Fruit fly (Drosophila melanogaster) whole organism, embryonic: ENCODE results near the gene CG34348.

Source experiments
- Abd-B ChIP-seq: fragments of 200-800 bp; sonication (Bioruptor generic); optimal IDR thresholded peaks from 2 replicates; lab custom pipeline; 2018; ENCODE audit warnings: missing biosample characterization, mild to moderate bottlenecking, missing genetic modification characterization, moderate library complexity
- Asciz ChIP-seq: fragments of 200-800 bp; sonication (Bioruptor generic); optimal IDR thresholded peaks from 2 replicates; lab custom pipeline; 2017; ENCODE audit warnings: missing biosample characterization, mild to moderate bottlenecking, missing genetic modification characterization, missing genetic modification reagents
- CG10267 ChIP-seq: fragments of 200-800 bp; sonication (Bioruptor generic); optimal IDR thresholded peaks from 2 replicates; lab custom pipeline; 2018; ENCODE audit warnings: missing biosample characterization, mild to moderate bottlenecking, missing genetic modification characterization, moderate library complexity
- CG10543 ChIP-seq: fragments of 200-800 bp; sonication (Bioruptor generic); optimal IDR thresholded peaks from 3 replicates; lab custom pipeline; 2017; ENCODE audit warnings: missing biosample characterization, mild to moderate bottlenecking, missing genetic modification characterization, moderate library complexity
- CG12219 ChIP-seq: fragments of 200-800 bp; sonication (Bioruptor generic); optimal IDR thresholded peaks from 3 replicates; lab custom pipeline; 2018; ENCODE audit warnings: missing biosample characterization, mild to moderate bottlenecking, missing genetic modification characterization
- CG12942 ChIP-seq: fragments of 200-800 bp; sonication (Bioruptor generic); optimal IDR thresholded peaks from 3 replicates; lab custom pipeline; 2016; ENCODE audit warnings: missing biosample characterization, missing genetic modification characterization
- CG13775 ChIP-seq: fragments of 200-800 bp; sonication (Bioruptor generic); optimal IDR thresholded peaks from 3 replicates; lab custom pipeline; 2017; ENCODE audit warnings: missing biosample characterization, mild to moderate bottlenecking, missing genetic modification characterization
- CG14441 ChIP-seq: fragments of 200-800 bp; sonication (Bioruptor generic); IDR thresholded peaks from 2 replicates; pipeline ENCODE4 v1.3.6; 2022; ENCODE audit warnings: missing biosample characterization, missing genetic modification characterization
- CG14860 ChIP-seq: fragments of 200-800 bp; sonication (Bioruptor generic); IDR thresholded peaks from 3 replicates; pipeline ENCODE4 v1.3.6; 2022; ENCODE audit warnings: missing biosample characterization, missing genetic modification characterization; ENCODE audit not compliant: partially characterized antibody
- CG15696 ChIP-seq: fragments of 200-800 bp; sonication (Bioruptor generic); optimal IDR thresholded peaks from 2 replicates; lab custom pipeline; 2019; ENCODE audit warnings: missing biosample characterization, mild to moderate bottlenecking, missing genetic modification characterization, moderate library complexity
- CG16813 ChIP-seq: fragments of 200-800 bp; sonication (Bioruptor generic); IDR thresholded peaks from 3 replicates; pipeline ENCODE4 v1.3.6; 2022; ENCODE audit warnings: missing biosample characterization, missing genetic modification characterization; ENCODE audit not compliant: partially characterized antibody
- CG17802 ChIP-seq: fragments of 200-800 bp; sonication (Bioruptor generic); optimal IDR thresholded peaks from 2 replicates; lab custom pipeline; 2018; ENCODE audit warnings: missing biosample characterization, mild to moderate bottlenecking, missing genetic modification characterization, moderate library complexity
- CG1832 ChIP-seq: fragments of 200-800 bp; sonication (Bioruptor generic); optimal IDR thresholded peaks from 2 replicates; lab custom pipeline; 2017; ENCODE audit warnings: missing biosample characterization, mild to moderate bottlenecking, missing genetic modification characterization, inconsistent platforms
- CG18619 ChIP-seq: fragments of 200-800 bp; sonication (Bioruptor generic); optimal IDR thresholded peaks from 3 replicates; lab custom pipeline; 2017; ENCODE audit warnings: missing biosample characterization, mild to moderate bottlenecking, missing genetic modification characterization
- CG2889 ChIP-seq: fragments of 200-800 bp; sonication (Bioruptor generic); IDR thresholded peaks from 3 replicates; pipeline ENCODE4 v1.3.6; 2022; ENCODE audit warnings: missing biosample characterization, missing genetic modification characterization
- CG34376 ChIP-seq: fragments of 200-800 bp; sonication (Bioruptor generic); optimal IDR thresholded peaks from 2 replicates; lab custom pipeline; 2018; ENCODE audit warnings: missing biosample characterization, mild to moderate bottlenecking, missing genetic modification characterization
- CG6791 ChIP-seq: fragments of 200-800 bp; sonication (Bioruptor generic); IDR thresholded peaks from 3 replicates; pipeline ENCODE4 v1.3.6; 2022; ENCODE audit warnings: missing biosample characterization, missing genetic modification characterization; ENCODE audit not compliant: partially characterized antibody
- CG7271 ChIP-seq: fragments of 200-800 bp; sonication (Bioruptor generic); optimal IDR thresholded peaks from 2 replicates; lab custom pipeline; 2018; ENCODE audit warnings: missing biosample characterization, mild to moderate bottlenecking, missing genetic modification characterization, moderate library complexity
- CG7372 ChIP-seq: fragments of 200-800 bp; sonication (Bioruptor generic); IDR thresholded peaks from 2 replicates; pipeline ENCODE4 v1.3.6; 2022; ENCODE audit warnings: missing biosample characterization, missing genetic modification characterization
- CG8290 ChIP-seq, 3 experiments: fragments of 200-800 bp; sonication (Bioruptor generic); optimal IDR thresholded peaks; 2 replicates each; lab custom pipeline; 2016 to 2019; ENCODE audit warnings: missing biosample characterization in 3 of 3, missing genetic modification characterization in 3 of 3, mild to moderate bottlenecking in 2 of 3, moderate library complexity in 1 of 3
- CG8944 ChIP-seq: fragments of 200-800 bp; sonication (Bioruptor generic); optimal IDR thresholded peaks from 3 replicates; lab custom pipeline; 2016; ENCODE audit warnings: missing biosample characterization, missing genetic modification characterization
- CG9727 ChIP-seq: fragments of 200-800 bp; sonication (Bioruptor generic); optimal IDR thresholded peaks from 3 replicates; lab custom pipeline; 2017; ENCODE audit warnings: missing biosample characterization, mild to moderate bottlenecking, missing genetic modification characterization
- CG9817 ChIP-seq: fragments of 200-800 bp; sonication (Bioruptor generic); optimal IDR thresholded peaks from 2 replicates; lab custom pipeline; 2018; ENCODE audit warnings: missing biosample characterization, mild to moderate bottlenecking, missing genetic modification characterization, moderate library complexity
- CTCF ChIP-seq: fragments of 200-800 bp; sonication (Bioruptor generic); optimal IDR thresholded peaks from 2 replicates; lab custom pipeline; 2017; ENCODE audit warnings: missing biosample characterization, mild to moderate bottlenecking, missing genetic modification characterization, moderate library complexity
- Dad ChIP-seq: fragments of 200-800 bp; sonication (Bioruptor generic); optimal IDR thresholded peaks from 3 replicates; lab custom pipeline; 2016; ENCODE audit warnings: missing biosample characterization, missing genetic modification characterization
- Ets97D ChIP-seq: fragments of 200-800 bp; sonication (Bioruptor generic); optimal IDR thresholded peaks from 3 replicates; lab custom pipeline; 2016; ENCODE audit warnings: missing biosample characterization, missing genetic modification characterization
- Fer3 ChIP-seq: fragments of 200-800 bp; sonication (Bioruptor generic); optimal IDR thresholded peaks from 2 replicates; lab custom pipeline; 2018; ENCODE audit warnings: missing biosample characterization, mild to moderate bottlenecking, missing genetic modification characterization, moderate library complexity
- HLHmδ ChIP-seq: fragments of 200-800 bp; sonication (Bioruptor generic); optimal IDR thresholded peaks from 2 replicates; lab custom pipeline; 2018; ENCODE audit warnings: missing biosample characterization, mild to moderate bottlenecking, missing genetic modification characterization, moderate library complexity
- Mes4 ChIP-seq: fragments of 200-800 bp; sonication (Bioruptor generic); optimal IDR thresholded peaks from 2 replicates; lab custom pipeline; 2016; ENCODE audit warnings: missing biosample characterization, missing genetic modification characterization
- Opbp ChIP-seq: fragments of 200-800 bp; sonication (Bioruptor generic); IDR thresholded peaks from 3 replicates; pipeline ENCODE4 v1.3.6; 2022; ENCODE audit warnings: missing biosample characterization, missing genetic modification characterization; ENCODE audit not compliant: partially characterized antibody
- Pdp1 ChIP-seq, 2 experiments: fragments of 200-800 bp; sonication (Bioruptor generic); optimal IDR thresholded peaks; 3 replicates each; lab custom pipeline; 2016; ENCODE audit warnings: missing biosample characterization in 2 of 2, missing genetic modification characterization in 2 of 2, mild to moderate bottlenecking in 1 of 2, moderate library complexity in 1 of 2
- Poxn ChIP-seq: fragments of 200-800 bp; sonication (Bioruptor generic); IDR thresholded peaks from 2 replicates; pipeline ENCODE4 v1.3.6; 2022; ENCODE audit warnings: missing biosample characterization, missing genetic modification characterization
- Rfx ChIP-seq: fragments of 200-800 bp; sonication (Bioruptor generic); IDR thresholded peaks from 2 replicates; pipeline ENCODE4 v1.3.6; 2022; ENCODE audit warnings: missing biosample characterization, missing genetic modification characterization
- Ssrp ChIP-seq: fragments of 200-800 bp; sonication (Bioruptor generic); optimal IDR thresholded peaks from 2 replicates; lab custom pipeline; 2018; ENCODE audit warnings: missing biosample characterization, mild to moderate bottlenecking, missing genetic modification characterization, moderate library complexity
- Stat92E ChIP-seq, 3 experiments: fragments of >200 bp in 2 of 3; fragments of 200-800 bp in 1 of 3; sonication (Bioruptor generic) in 1 of 3; optimal IDR thresholded peaks; 2 replicates each; lab custom pipeline; 2017 to 2019; ENCODE audit warnings: missing biosample characterization in 3 of 3, missing genetic modification characterization in 3 of 3, mild to moderate bottlenecking in 1 of 3, moderate library complexity in 1 of 3
- al ChIP-seq: fragments of 200-800 bp; sonication (Bioruptor generic); IDR thresholded peaks from 2 replicates; pipeline ENCODE4 v1.3.6; 2022; ENCODE audit warnings: missing biosample characterization, missing genetic modification characterization
- crc ChIP-seq: fragments of 200-800 bp; sonication (Bioruptor generic); optimal IDR thresholded peaks from 2 replicates; lab custom pipeline; 2016; ENCODE audit warnings: missing biosample characterization, missing genetic modification characterization
- dan ChIP-seq: fragments of 200-800 bp; sonication (Bioruptor generic); IDR thresholded peaks from 2 replicates; pipeline ENCODE4 v1.3.6; 2022; ENCODE audit warnings: missing biosample characterization, missing genetic modification characterization
- disco-r ChIP-seq: fragments of 200-800 bp; sonication (Bioruptor generic); optimal IDR thresholded peaks from 2 replicates; lab custom pipeline; 2016; ENCODE audit warnings: missing biosample characterization, missing genetic modification characterization
- dpn ChIP-seq, 2 experiments: fragments of 200-800 bp; sonication (Bioruptor generic); optimal IDR thresholded peaks; 3 replicates each; lab custom pipeline; 2016; ENCODE audit warnings: missing biosample characterization in 2 of 2, missing genetic modification characterization in 2 of 2
- esg ChIP-seq: fragments of 200-800 bp; sonication (Bioruptor generic); conservative IDR thresholded peaks from 2 replicates; pipeline ENCODE4 v1.3.6; 2022; ENCODE audit warnings: missing biosample characterization, missing genetic modification characterization
- ewg ChIP-seq: fragments of 200-800 bp; sonication (Bioruptor generic); optimal IDR thresholded peaks from 3 replicates; lab custom pipeline; 2017; ENCODE audit warnings: mild to moderate bottlenecking, missing biosample characterization, missing genetic modification reagents, missing genetic modification characterization
- gcm ChIP-seq: fragments of 200-800 bp; sonication (Bioruptor generic); optimal IDR thresholded peaks from 2 replicates; lab custom pipeline; 2019; ENCODE audit warnings: missing biosample characterization, mild to moderate bottlenecking, missing genetic modification characterization, moderate library complexity
- hth ChIP-seq: fragments of >200 bp; optimal IDR thresholded peaks from 2 replicates; lab custom pipeline; 2017; ENCODE audit warnings: inconsistent platforms
- org-1 ChIP-seq: fragments of 200-800 bp; sonication (Bioruptor generic); optimal IDR thresholded peaks from 2 replicates; lab custom pipeline; 2017; ENCODE audit warnings: missing biosample characterization, missing genetic modification characterization
- pum ChIP-seq: fragments of 200-800 bp; sonication (Bioruptor generic); optimal IDR thresholded peaks from 2 replicates; lab custom pipeline; 2016; ENCODE audit warnings: missing biosample characterization, missing genetic modification characterization
- scrt ChIP-seq: fragments of 200-800 bp; sonication (Bioruptor generic); optimal IDR thresholded peaks from 2 replicates; lab custom pipeline; 2018; ENCODE audit warnings: missing biosample characterization, mild to moderate bottlenecking, missing genetic modification characterization, moderate library complexity
- sim ChIP-seq: fragments of 200-800 bp; sonication (Bioruptor generic); IDR thresholded peaks from 2 replicates; pipeline ENCODE4 v1.3.6; 2022; ENCODE audit warnings: missing biosample characterization, missing genetic modification characterization
- slou ChIP-seq: fragments of 200-800 bp; sonication (Bioruptor generic); optimal IDR thresholded peaks from 3 replicates; lab custom pipeline; 2016; ENCODE audit warnings: missing biosample characterization, missing genetic modification characterization
- unc-4 ChIP-seq: fragments of 200-800 bp; sonication (Bioruptor generic); IDR thresholded peaks from 2 replicates; pipeline ENCODE4 v1.3.6; 2022; ENCODE audit warnings: missing biosample characterization, missing genetic modification characterization; ENCODE audit not compliant: partially characterized antibody

CG34348 gene

dm6 chrX:11351351-11351750 is 11.7 kb downstream of the CG34348 start:
- TF ChIP-seq CG2889 (GFP tag; lab: Robert Waterston, UW) (peak; percentile 86), Fer3 (tag; lab: Kevin White, UChicago) (peak; percentile 92), dan (GFP tag; lab: Robert Waterston, UW) (peak; percentile 74), CG14441 (GFP tag; lab: Robert Waterston, UW) (peak; percentile 96), disco-r (GFP tag; lab: Kevin White, UChicago) (peak; percentile 88), sim (GFP tag; lab: Robert Waterston, UW) (peak; percentile 83), CG13775 (GFP tag; lab: Kevin White, UChicago) (peak; percentile 86), Ets97D (GFP tag; lab: Kevin White, UChicago) (peak; percentile 63), CG1832 (GFP tag; lab: Kevin White, UChicago) (no peak), CG18619 (peak; percentile 88), Asciz (GFP tag; lab: Kevin White, UChicago) (peak; percentile 86), Pdp1 (GFP tag; optimal IDR thresholded peaks at IDR 0.05; lab: Kevin White, UChicago) (peak; percentile 92 to 93), CG12942 (GFP tag; lab: Kevin White, UChicago) (peak; percentile 83), al (GFP tag; lab: Robert Waterston, UW) (peak; percentile 89), Stat92E (GFP tag; optimal IDR thresholded peaks at IDR 0.05; lab: Kevin White, UChicago) (no peak), Opbp (no peak), Mes4 (GFP tag; lab: Kevin White, UChicago) (peak; percentile 88), slou (GFP tag; lab: Kevin White, UChicago) (peak; percentile 74), CG10267 (peak; percentile 72), Ssrp (tag; lab: Kevin White, UChicago) (peak; percentile 89), scrt (peak; percentile 81), CG16813 (GFP tag; lab: Robert Waterston, UW) (no peak), CG34376 (GFP tag; lab: Kevin White, UChicago) (peak; percentile 72), CG9727 (GFP tag; lab: Kevin White, UChicago) (peak; percentile 89), crc (GFP tag; lab: Kevin White, UChicago) (peak; percentile 87), dpn (GFP tag; optimal IDR thresholded peaks at IDR 0.05; lab: Kevin White, UChicago) (peak; percentile 94 to 97), CG17802 (tag; lab: Kevin White, UChicago) (peak; percentile 76), CG7372 (GFP tag; lab: Robert Waterston, UW) (peak; percentile 91), Abd-B (peak; percentile 91), CG10543 (GFP tag; lab: Kevin White, UChicago) (peak; percentile 91), Dad (GFP tag; lab: Kevin White, UChicago) (peak; percentile 92), gcm (GFP tag; lab: Kevin White, UChicago) (peak; percentile 85), org-1 (GFP tag; lab: Kevin White, UChicago) (peak; percentile 93), Poxn (peak; percentile 78), CG14860 (GFP tag; lab: Robert Waterston, UW) (no peak), HLHmδ (peak; percentile 36), esg (GFP tag; lab: Robert Waterston, UW) (peak; percentile 93), hth (lab: Kevin White, UChicago) (no peak), CG9817 (peak; percentile 93), CTCF (GFP tag; lab: Kevin White, UChicago) (peak; percentile 62), unc-4 (GFP tag; lab: Robert Waterston, UW) (no peak), ewg (peak; percentile 86), CG8290 (GFP tag; optimal IDR thresholded peaks at IDR 0.05; lab: Kevin White, UChicago) (peak; percentile 73), CG8290 (tag; optimal IDR thresholded peaks at IDR 0.05; lab: Kevin White, UChicago) (peak in 1 of 2 experiments; percentile 99), Rfx (GFP tag; lab: Robert Waterston, UW) (peak; percentile 96), CG8944 (GFP tag; lab: Kevin White, UChicago) (peak; percentile 92), pum (GFP tag; lab: Kevin White, UChicago) (peak; percentile 92), CG15696 (tag; lab: Kevin White, UChicago) (peak; percentile 80), CG6791 (GFP tag; lab: Robert Waterston, UW) (no peak), CG7271 (tag; lab: Kevin White, UChicago) (peak; percentile 54), CG12219 (peak; percentile 95)
